Fruit fly (Drosophila melanogaster) whole organism, embryonic: ENCODE measurements around the gene P58IPK.

Experiments used
- Ada2b ChIP-seq: fragments of 200-800 bp; sonication (Bioruptor generic); IDR thresholded peaks from 2 replicates; pipeline ENCODE4 v1.3.6; 2022; ENCODE audit warnings: missing biosample characterization, missing genetic modification characterization
- Asciz ChIP-seq: fragments of 200-800 bp; sonication (Bioruptor generic); optimal IDR thresholded peaks from 2 replicates; lab custom pipeline; 2017; ENCODE audit warnings: missing biosample characterization, mild to moderate bottlenecking, missing genetic modification characterization, missing genetic modification reagents
- Atf-2 ChIP-seq: fragments of 200-800 bp; sonication (Bioruptor generic); optimal IDR thresholded peaks from 2 replicates; lab custom pipeline; 2016; ENCODE audit warnings: missing biosample characterization, missing genetic modification characterization
- Atf3 ChIP-seq: fragments of 200-800 bp; sonication (Bioruptor generic); optimal IDR thresholded peaks from 3 replicates; lab custom pipeline; 2016; ENCODE audit warnings: missing biosample characterization, missing genetic modification characterization
- CG10543 ChIP-seq: fragments of 200-800 bp; sonication (Bioruptor generic); optimal IDR thresholded peaks from 3 replicates; lab custom pipeline; 2017; ENCODE audit warnings: missing biosample characterization, mild to moderate bottlenecking, missing genetic modification characterization, moderate library complexity
- CG10979 ChIP-seq: fragments of 200-800 bp; sonication (Bioruptor generic); optimal IDR thresholded peaks from 2 replicates; lab custom pipeline; 2018; ENCODE audit warnings: missing biosample characterization, mild to moderate bottlenecking, missing genetic modification characterization, moderate library complexity
- CG11504 ChIP-seq: fragments of 200-800 bp; sonication (Bioruptor generic); optimal IDR thresholded peaks from 3 replicates; lab custom pipeline; 2019; ENCODE audit warnings: missing biosample characterization, mild to moderate bottlenecking, missing genetic modification characterization, moderate library complexity
- CG11695 ChIP-seq: fragments of 200-800 bp; sonication (Bioruptor generic); IDR thresholded peaks from 3 replicates; pipeline ENCODE4 v1.3.6; 2022; ENCODE audit warnings: missing biosample characterization, missing genetic modification characterization
- CG12659 ChIP-seq: fragments of 200-800 bp; sonication (Bioruptor generic); optimal IDR thresholded peaks from 3 replicates; lab custom pipeline; 2017; ENCODE audit warnings: mild to moderate bottlenecking, missing biosample characterization, missing genetic modification reagents, missing genetic modification characterization
- CG12769 ChIP-seq: fragments of 200-800 bp; sonication (Bioruptor generic); optimal IDR thresholded peaks from 2 replicates; lab custom pipeline; 2019; ENCODE audit warnings: missing biosample characterization, mild to moderate bottlenecking, missing genetic modification characterization, moderate library complexity
- CG12942 ChIP-seq: fragments of 200-800 bp; sonication (Bioruptor generic); optimal IDR thresholded peaks from 3 replicates; lab custom pipeline; 2016; ENCODE audit warnings: missing biosample characterization, missing genetic modification characterization
- CG13123 ChIP-seq: fragments of 200-800 bp; sonication (Bioruptor generic); optimal IDR thresholded peaks from 2 replicates; lab custom pipeline; 2016; ENCODE audit warnings: missing biosample characterization, missing genetic modification characterization
- CG1602 ChIP-seq: fragments of 200-800 bp; sonication (Bioruptor generic); optimal IDR thresholded peaks from 3 replicates; lab custom pipeline; 2016; ENCODE audit warnings: missing biosample characterization, missing genetic modification characterization
- CG16815 ChIP-seq: fragments of 200-800 bp; sonication (Bioruptor generic); optimal IDR thresholded peaks from 3 replicates; lab custom pipeline; 2017; ENCODE audit warnings: missing biosample characterization, mild to moderate bottlenecking, missing genetic modification characterization
- CG17186 ChIP-seq: fragments of 200-800 bp; sonication (Bioruptor generic); optimal IDR thresholded peaks from 3 replicates; lab custom pipeline; 2017; ENCODE audit warnings: missing biosample characterization, missing genetic modification reagents, missing genetic modification characterization
- CG17361 ChIP-seq: fragments of 200-800 bp; sonication (Bioruptor generic); IDR thresholded peaks from 3 replicates; pipeline ENCODE4 v1.3.6; 2022; ENCODE audit warnings: missing biosample characterization, missing genetic modification characterization
- CG17802 ChIP-seq: fragments of 200-800 bp; sonication (Bioruptor generic); optimal IDR thresholded peaks from 2 replicates; lab custom pipeline; 2018; ENCODE audit warnings: missing biosample characterization, mild to moderate bottlenecking, missing genetic modification characterization, moderate library complexity
- CG18764 ChIP-seq: fragments of 200-800 bp; sonication (Bioruptor generic); optimal IDR thresholded peaks from 3 replicates; lab custom pipeline; 2016; ENCODE audit warnings: missing biosample characterization, missing genetic modification characterization
- CG5180 ChIP-seq: fragments of 200-800 bp; sonication (Bioruptor generic); optimal IDR thresholded peaks from 3 replicates; lab custom pipeline; 2017; ENCODE audit warnings: missing biosample characterization, missing genetic modification characterization, mild to moderate bottlenecking, moderate library complexity, missing genetic modification reagents
- CG6813 ChIP-seq: fragments of 200-800 bp; sonication (Bioruptor generic); optimal IDR thresholded peaks from 2 replicates; lab custom pipeline; 2017; ENCODE audit warnings: missing biosample characterization, missing genetic modification characterization, mild to moderate bottlenecking, moderate library complexity, missing genetic modification reagents
- CG9609 ChIP-seq: fragments of 200-800 bp; sonication (Bioruptor generic); optimal IDR thresholded peaks from 3 replicates; lab custom pipeline; 2016; ENCODE audit warnings: missing biosample characterization, missing genetic modification characterization
- D ChIP-seq, 2 experiments: fragments of 200-800 bp in 1 of 2; fragments of >200 bp in 1 of 2; sonication (Bioruptor generic) in 1 of 2; optimal IDR thresholded peaks; 2 replicates in 1 of 2; 3 replicates in 1 of 2; lab custom pipeline; 2017; ENCODE audit warnings: mild to moderate bottlenecking in 1 of 2, missing biosample characterization in 1 of 2, missing genetic modification characterization in 1 of 2, missing genetic modification reagents in 1 of 2
- E2f1 ChIP-seq: fragments of 200-800 bp; sonication (Bioruptor generic); IDR thresholded peaks from 2 replicates; pipeline ENCODE4 v1.3.6; 2022; ENCODE audit warnings: missing biosample characterization, missing genetic modification characterization
- E2f2 ChIP-seq: fragments of 200-800 bp; sonication (Bioruptor generic); IDR thresholded peaks from 2 replicates; pipeline ENCODE4 v1.3.6; 2022; ENCODE audit warnings: missing biosample characterization, missing genetic modification characterization
- GATAe ChIP-seq: fragments of 200-800 bp; sonication (Bioruptor generic); conservative IDR thresholded peaks from 2 replicates; pipeline ENCODE4 v1.3.6; 2022; ENCODE audit warnings: missing biosample characterization, missing genetic modification characterization
- Lhr ChIP-seq: fragments of 200-800 bp; sonication (Bioruptor generic); optimal IDR thresholded peaks from 3 replicates; lab custom pipeline; 2017; ENCODE audit warnings: mild to moderate bottlenecking, missing biosample characterization, missing genetic modification reagents, missing genetic modification characterization
- Myb ChIP-seq: fragments of 200-800 bp; sonication (Bioruptor generic); optimal IDR thresholded peaks from 2 replicates; lab custom pipeline; 2016; ENCODE audit warnings: missing biosample characterization, missing genetic modification characterization
- Nf-YA ChIP-seq: fragments of 200-800 bp; sonication (Bioruptor generic); IDR thresholded peaks from 2 replicates; pipeline ENCODE4 v1.3.6; 2022; ENCODE audit warnings: missing biosample characterization, missing genetic modification characterization
- Rfx ChIP-seq: fragments of 200-800 bp; sonication (Bioruptor generic); IDR thresholded peaks from 2 replicates; pipeline ENCODE4 v1.3.6; 2022; ENCODE audit warnings: missing biosample characterization, missing genetic modification characterization
- Rx ChIP-seq: fragments of 200-800 bp; sonication (Bioruptor generic); IDR thresholded peaks from 2 replicates; pipeline ENCODE4 v1.3.6; 2022; ENCODE audit warnings: missing biosample characterization, missing genetic modification characterization
- Sin3A ChIP-seq: fragments of >200 bp; optimal IDR thresholded peaks from 2 replicates; lab custom pipeline; 2018
- amos ChIP-seq: fragments of 200-800 bp; sonication (Bioruptor generic); IDR thresholded peaks from 2 replicates; pipeline ENCODE4 v1.3.6; 2022; ENCODE audit warnings: missing biosample characterization, missing genetic modification characterization; ENCODE audit not compliant: partially characterized antibody
- dm ChIP-seq: fragments of 200-800 bp; sonication (Bioruptor generic); optimal IDR thresholded peaks from 3 replicates; lab custom pipeline; 2016; ENCODE audit warnings: missing biosample characterization, missing genetic modification characterization
- dmrt11E ChIP-seq: fragments of 200-800 bp; sonication (Bioruptor generic); optimal IDR thresholded peaks from 3 replicates; lab custom pipeline; 2018; ENCODE audit warnings: missing biosample characterization, mild to moderate bottlenecking, missing genetic modification characterization, moderate library complexity
- fd102C ChIP-seq: fragments of 200-800 bp; sonication (Bioruptor generic); optimal IDR thresholded peaks from 2 replicates; lab custom pipeline; 2018; ENCODE audit warnings: missing biosample characterization, mild to moderate bottlenecking, missing genetic modification characterization, moderate library complexity
- fd3F ChIP-seq: fragments of 200-800 bp; sonication (Bioruptor generic); optimal IDR thresholded peaks from 2 replicates; lab custom pipeline; 2018; ENCODE audit warnings: missing biosample characterization, mild to moderate bottlenecking, missing genetic modification characterization, moderate library complexity
- hbn ChIP-seq: fragments of 200-800 bp; sonication (Bioruptor generic); IDR thresholded peaks from 2 replicates; pipeline ENCODE4 v1.3.6; 2022; ENCODE audit warnings: missing biosample characterization, missing genetic modification characterization; ENCODE audit not compliant: partially characterized antibody
- her ChIP-seq: fragments of 200-800 bp; sonication (Bioruptor generic); optimal IDR thresholded peaks from 2 replicates; lab custom pipeline; 2016; ENCODE audit warnings: missing biosample characterization, missing genetic modification characterization
- hth ChIP-seq: fragments of >200 bp; optimal IDR thresholded peaks from 2 replicates; lab custom pipeline; 2017; ENCODE audit warnings: inconsistent platforms
- jigr1 ChIP-seq: fragments of 200-800 bp; sonication (Bioruptor generic); IDR thresholded peaks from 3 replicates; pipeline ENCODE4 v1.3.6; 2022; ENCODE audit warnings: missing biosample characterization, missing genetic modification characterization
- knrl ChIP-seq: fragments of 200-800 bp; sonication (Bioruptor generic); IDR thresholded peaks from 3 replicates; pipeline ENCODE4 v1.3.6; 2022; ENCODE audit warnings: missing biosample characterization, missing genetic modification characterization; ENCODE audit not compliant: partially characterized antibody
- lbe ChIP-seq: fragments of 200-800 bp; sonication (Bioruptor generic); optimal IDR thresholded peaks from 2 replicates; lab custom pipeline; 2016; ENCODE audit warnings: missing biosample characterization, mild to moderate bottlenecking, missing genetic modification characterization
- maf-S ChIP-seq: fragments of 200-800 bp; sonication (Bioruptor generic); optimal IDR thresholded peaks from 2 replicates; lab custom pipeline; 2016; ENCODE audit warnings: missing biosample characterization, missing genetic modification characterization
- nerfin-2 ChIP-seq: fragments of 200-800 bp; sonication (Bioruptor generic); IDR thresholded peaks from 2 replicates; pipeline ENCODE4 v1.3.6; 2022; ENCODE audit warnings: missing biosample characterization, missing genetic modification characterization; ENCODE audit not compliant: partially characterized antibody
- phol ChIP-seq: fragments of 200-800 bp; sonication (Bioruptor generic); optimal IDR thresholded peaks from 3 replicates; lab custom pipeline; 2018; ENCODE audit warnings: missing biosample characterization, mild to moderate bottlenecking, missing genetic modification characterization, moderate library complexity
- prd ChIP-seq, 3 experiments: fragments of >200 bp in 2 of 3; fragments of 200-800 bp in 1 of 3; sonication (Bioruptor generic) in 1 of 3; optimal IDR thresholded peaks in 2 of 3; IDR thresholded peaks in 1 of 3; 2 replicates in 2 of 3; 3 replicates in 1 of 3; pipeline versions ENCODE4 v1.3.6 to Lab custom; 2017 to 2022; ENCODE audit warnings: missing biosample characterization in 1 of 3, missing genetic modification characterization in 1 of 3
- psq ChIP-seq: fragments of 200-800 bp; sonication (Bioruptor generic); optimal IDR thresholded peaks from 2 replicates; lab custom pipeline; 2017; ENCODE audit warnings: missing biosample characterization, missing genetic modification characterization
- slp2 ChIP-seq: fragments of 200-800 bp; sonication (Bioruptor generic); optimal IDR thresholded peaks from 2 replicates; lab custom pipeline; 2016; ENCODE audit warnings: missing biosample characterization, missing genetic modification characterization
- tup ChIP-seq: fragments of 200-800 bp; sonication (Bioruptor generic); optimal IDR thresholded peaks from 2 replicates; lab custom pipeline; 2016; ENCODE audit warnings: missing biosample characterization, mild to moderate bottlenecking, missing genetic modification characterization, moderate library complexity
- wdn ChIP-seq: fragments of 200-800 bp; sonication (Bioruptor generic); IDR thresholded peaks from 2 replicates; pipeline ENCODE4 v1.3.6; 2022; ENCODE audit warnings: missing biosample characterization, missing genetic modification characterization

P58IPK gene

DNA sequence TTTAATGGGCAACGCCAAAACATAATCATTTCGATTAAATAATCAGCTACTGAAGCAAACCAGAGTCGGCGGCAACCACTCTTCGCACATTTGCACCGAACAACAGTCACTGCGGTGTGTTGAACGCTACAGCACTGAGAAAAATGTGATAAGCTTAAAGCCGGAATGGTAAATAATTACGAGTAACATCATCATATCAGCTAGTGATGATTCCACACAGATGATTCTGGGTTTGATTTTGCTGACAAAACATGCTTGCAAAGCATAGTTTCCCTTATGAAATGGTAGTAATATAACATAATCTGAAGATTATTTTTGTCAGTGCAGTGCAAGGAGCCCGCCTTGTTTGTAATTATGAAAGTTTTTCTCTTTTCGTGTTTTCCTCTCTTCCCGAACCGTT is 11.4 kb downstream of the P58IPK start (continued):
- peak; percentile 53 for TF ChIP-seq Asciz (GFP tag; lab: Kevin White, UChicago)
- no peak for TF ChIP-seq dm (GFP tag; lab: Kevin White, UChicago)
- TF ChIP-seq jigr1 (GFP tag; lab: Robert Waterston, UW): no peak
- TF ChIP-seq fd102C (GFP tag; lab: Kevin White, UChicago): no peak
- no peak for TF ChIP-seq D (optimal IDR thresholded peaks at IDR 0.05; lab: Kevin White, UChicago)
- peak; percentile 68 for TF ChIP-seq D (GFP tag; optimal IDR thresholded peaks at IDR 0.05; lab: Kevin White, UChicago)
- TF ChIP-seq CG11504: peak; percentile 74
- TF ChIP-seq tup: no peak
- no peak for TF ChIP-seq CG12942 (GFP tag; lab: Kevin White, UChicago)
- TF ChIP-seq knrl (GFP tag; lab: Robert Waterston, UW): no peak
- TF ChIP-seq lbe (GFP tag; lab: Kevin White, UChicago): no peak
- peak; percentile 82 for TF ChIP-seq CG10979
- peak; percentile 33 for TF ChIP-seq CG17186
- TF ChIP-seq her (GFP tag; lab: Kevin White, UChicago): peak; percentile 25
- no peak for TF ChIP-seq GATAe (GFP tag; lab: Robert Waterston, UW)
- peak; percentile 51 for TF ChIP-seq CG12769 (tag; lab: Kevin White, UChicago)
- TF ChIP-seq CG1602: peak; percentile 49
- TF ChIP-seq CG18764 (GFP tag; lab: Kevin White, UChicago): peak; percentile 13
- no peak for TF ChIP-seq CG13123 (GFP tag; lab: Kevin White, UChicago)
- TF ChIP-seq hbn (GFP tag; lab: Robert Waterston, UW): no peak
- TF ChIP-seq nerfin-2 (GFP tag; lab: Robert Waterston, UW): no peak
- no peak for TF ChIP-seq CG10543 (GFP tag; lab: Kevin White, UChicago)
- 0 out of 3 replicates have a peak, but pooled peaks have one; percentile 43 for TF ChIP-seq CG17361
- TF ChIP-seq CG6813 (GFP tag; lab: Kevin White, UChicago): peak; percentile 28
- TF ChIP-seq dmrt11E (tag; lab: Kevin White, UChicago): peak; percentile 78
- peak; percentile 40 for TF ChIP-seq CG16815
- peak; percentile 9 for TF ChIP-seq maf-S
- TF ChIP-seq wdn: no peak
- TF ChIP-seq amos (GFP tag; lab: Robert Waterston, UW): no peak
- peak; percentile 51 for TF ChIP-seq Atf3 (GFP tag; lab: Kevin White, UChicago)
- no peak for TF ChIP-seq Sin3A (lab: Kevin White, UChicago)
- TF ChIP-seq CG5180: no peak
- TF ChIP-seq hth: no peak
- TF ChIP-seq CG9609 (GFP tag; lab: Kevin White, UChicago): no peak
- peak; percentile 26 for TF ChIP-seq CG17802
- TF ChIP-seq prd (optimal IDR thresholded peaks at IDR 0.05; lab: Kevin White, UChicago): no peak
- TF ChIP-seq prd (GFP tag; IDR thresholded peaks at IDR 0.05; lab: Robert Waterston, UW): peak; percentile 51; the same call in 1 of the 3 replicates
- no peak for TF ChIP-seq Myb (GFP tag; lab: Kevin White, UChicago)
- TF ChIP-seq phol (tag; lab: Kevin White, UChicago): peak; percentile 75
- TF ChIP-seq CG12659 (GFP tag; lab: Kevin White, UChicago): peak; percentile 14
- peak; percentile 30 for TF ChIP-seq Lhr
- peak; percentile 36 for TF ChIP-seq slp2 (GFP tag; lab: Kevin White, UChicago)
- no peak for TF ChIP-seq psq (GFP tag; lab: Kevin White, UChicago)
- TF ChIP-seq Atf-2 (GFP tag; lab: Kevin White, UChicago): peak; percentile 53
- no peak for TF ChIP-seq E2f2 (GFP tag; lab: Robert Waterston, UW)
- no peak for TF ChIP-seq Nf-YA (GFP tag; lab: Robert Waterston, UW)
- TF ChIP-seq Rx (GFP tag; lab: Robert Waterston, UW): no peak
- TF ChIP-seq E2f1 (GFP tag; lab: Robert Waterston, UW): peak; percentile 42; the same call in 1 of the 2 replicates
- TF ChIP-seq fd3F (GFP tag; lab: Kevin White, UChicago): no peak
- TF ChIP-seq Rfx (GFP tag; lab: Robert Waterston, UW): no peak
- no peak; the same call in 1 of the 2 replicates for TF ChIP-seq Ada2b (GFP tag; lab: Robert Waterston, UW)
- TF ChIP-seq CG11695: 0 out of 3 replicates have a peak, but pooled peaks have one; percentile 12
